Fruit fly (Drosophila melanogaster) whole organism, embryonic: ENCODE results near the gene CG11905.
A peak's percentile ranks its signal among the peaks of the same experiment; 100 is the strongest.

Experiments used
- Aef1 ChIP-seq: fragments of 200-800 bp; sonication (Bioruptor generic); IDR thresholded peaks from 3 replicates; pipeline ENCODE4 v1.3.6; 2022; ENCODE audit warnings: missing biosample characterization, missing genetic modification characterization
- Awh ChIP-seq: fragments of 200-800 bp; sonication (Bioruptor generic); IDR thresholded peaks from 2 replicates; pipeline ENCODE4, ENCODE4 v1.3.6; 2022; ENCODE audit warnings: missing biosample characterization, missing genetic modification characterization
- CG1024 ChIP-seq: fragments of 200-800 bp; sonication (Bioruptor generic); IDR thresholded peaks from 2 replicates; pipeline ENCODE4 v1.3.6; 2022; ENCODE audit warnings: missing biosample characterization, missing genetic modification characterization
- CG10366 ChIP-seq: fragments of 200-800 bp; sonication (Bioruptor generic); IDR thresholded peaks from 2 replicates; pipeline ENCODE4 v1.3.6; 2022; ENCODE audit warnings: missing biosample characterization, missing genetic modification characterization
- CG10959 ChIP-seq: fragments of 200-800 bp; sonication (Bioruptor generic); IDR thresholded peaks from 2 replicates; pipeline ENCODE4 v1.3.6; 2022; ENCODE audit warnings: missing biosample characterization, missing genetic modification characterization
- CG11504 ChIP-seq: fragments of 200-800 bp; sonication (Bioruptor generic); optimal IDR thresholded peaks from 3 replicates; lab custom pipeline; 2019; ENCODE audit warnings: missing biosample characterization, mild to moderate bottlenecking, missing genetic modification characterization, moderate library complexity
- CG12391 ChIP-seq: fragments of 200-800 bp; sonication (Bioruptor generic); optimal IDR thresholded peaks from 3 replicates; lab custom pipeline; 2018; ENCODE audit warnings: missing biosample characterization, mild to moderate bottlenecking, missing genetic modification characterization, moderate library complexity
- CG16815 ChIP-seq: fragments of 200-800 bp; sonication (Bioruptor generic); optimal IDR thresholded peaks from 3 replicates; lab custom pipeline; 2017; ENCODE audit warnings: missing biosample characterization, mild to moderate bottlenecking, missing genetic modification characterization
- CG16863 ChIP-seq: fragments of 200-800 bp; sonication (Bioruptor generic); optimal IDR thresholded peaks from 3 replicates; lab custom pipeline; 2016; ENCODE audit warnings: missing biosample characterization, missing genetic modification characterization
- CG17361 ChIP-seq: fragments of 200-800 bp; sonication (Bioruptor generic); IDR thresholded peaks from 3 replicates; pipeline ENCODE4 v1.3.6; 2022; ENCODE audit warnings: missing biosample characterization, missing genetic modification characterization
- CG18619 ChIP-seq: fragments of 200-800 bp; sonication (Bioruptor generic); optimal IDR thresholded peaks from 3 replicates; lab custom pipeline; 2017; ENCODE audit warnings: missing biosample characterization, mild to moderate bottlenecking, missing genetic modification characterization
- CG2120 ChIP-seq: fragments of 200-800 bp; sonication (Bioruptor generic); optimal IDR thresholded peaks from 3 replicates; lab custom pipeline; 2016; ENCODE audit warnings: missing biosample characterization, missing genetic modification characterization
- CG30403 ChIP-seq: fragments of 200-800 bp; sonication (Bioruptor generic); optimal IDR thresholded peaks from 3 replicates; lab custom pipeline; 2016; ENCODE audit warnings: missing biosample characterization, missing genetic modification characterization
- CG6272 ChIP-seq: fragments of 200-800 bp; sonication (Bioruptor generic); IDR thresholded peaks from 2 replicates; pipeline ENCODE4 v1.3.6; 2022; ENCODE audit warnings: missing biosample characterization, missing genetic modification characterization
- CG7372 ChIP-seq: fragments of 200-800 bp; sonication (Bioruptor generic); IDR thresholded peaks from 2 replicates; pipeline ENCODE4 v1.3.6; 2022; ENCODE audit warnings: missing biosample characterization, missing genetic modification characterization
- CG7987 ChIP-seq: fragments of 200-800 bp; sonication (Bioruptor generic); optimal IDR thresholded peaks from 2 replicates; lab custom pipeline; 2018; ENCODE audit warnings: missing biosample characterization, mild to moderate bottlenecking, missing genetic modification characterization, moderate library complexity
- CHES-1-like ChIP-seq: fragments of 200-800 bp; sonication (Bioruptor generic); optimal IDR thresholded peaks from 2 replicates; lab custom pipeline; 2016; ENCODE audit warnings: missing biosample characterization, missing genetic modification characterization
- Drgx ChIP-seq: fragments of 200-800 bp; sonication (Bioruptor generic); IDR thresholded peaks from 2 replicates; pipeline ENCODE4 v1.3.6; 2022; ENCODE audit warnings: missing biosample characterization, missing genetic modification characterization
- Eip74EF ChIP-seq, 2 experiments: fragments of 200-800 bp in 1 of 2; fragments of >200 bp in 1 of 2; sonication (Bioruptor generic) in 1 of 2; optimal IDR thresholded peaks; 2 replicates each; lab custom pipeline; 2017 to 2019; ENCODE audit warnings: missing biosample characterization in 2 of 2, missing genetic modification characterization in 2 of 2, mild to moderate bottlenecking in 1 of 2, moderate library complexity in 1 of 2
- H2.0 ChIP-seq: fragments of 200-800 bp; sonication (Bioruptor generic); IDR thresholded peaks from 2 replicates; pipeline ENCODE4 v1.3.6; 2022; ENCODE audit warnings: missing biosample characterization, missing genetic modification characterization
- Hr51 ChIP-seq, 2 experiments: fragments of 200-800 bp; sonication (Bioruptor generic); optimal IDR thresholded peaks; 2 replicates in 1 of 2; 3 replicates in 1 of 2; lab custom pipeline; 2016 to 2018; ENCODE audit warnings: missing biosample characterization in 2 of 2, missing genetic modification characterization in 2 of 2, mild to moderate bottlenecking in 1 of 2, moderate library complexity in 1 of 2
- MBD-R2 ChIP-seq: fragments of 200-800 bp; sonication (Bioruptor generic); IDR thresholded peaks from 2 replicates; pipeline ENCODE4 v1.3.6; 2022; ENCODE audit warnings: missing biosample characterization, missing genetic modification characterization
- NC2α ChIP-seq: fragments of 200-800 bp; sonication (Bioruptor generic); optimal IDR thresholded peaks from 2 replicates; lab custom pipeline; 2016; ENCODE audit warnings: missing biosample characterization, missing genetic modification characterization
- NC2β ChIP-seq: fragments of 200-800 bp; sonication (Bioruptor generic); optimal IDR thresholded peaks from 2 replicates; lab custom pipeline; 2016; ENCODE audit warnings: missing biosample characterization, missing genetic modification characterization
- Ssrp ChIP-seq: fragments of 200-800 bp; sonication (Bioruptor generic); optimal IDR thresholded peaks from 2 replicates; lab custom pipeline; 2018; ENCODE audit warnings: missing biosample characterization, mild to moderate bottlenecking, missing genetic modification characterization, moderate library complexity
- Vsx1 ChIP-seq: fragments of 200-800 bp; sonication (Bioruptor generic); optimal IDR thresholded peaks from 2 replicates; lab custom pipeline; 2017; ENCODE audit warnings: missing biosample characterization, mild to moderate bottlenecking, missing genetic modification characterization, missing genetic modification reagents
- Xbp1 ChIP-seq: fragments of 200-800 bp; sonication (Bioruptor generic); optimal IDR thresholded peaks from 3 replicates; lab custom pipeline; 2016; ENCODE audit warnings: missing biosample characterization, mild to moderate bottlenecking, missing genetic modification characterization
- Xrp1 ChIP-seq: fragments of 200-800 bp; sonication (Bioruptor generic); IDR thresholded peaks from 2 replicates; pipeline ENCODE4 v1.3.6; 2022; ENCODE audit warnings: missing biosample characterization, missing genetic modification characterization
- ab ChIP-seq: fragments of 200-800 bp; sonication (Bioruptor generic); optimal IDR thresholded peaks from 2 replicates; lab custom pipeline; 2016; ENCODE audit warnings: missing biosample characterization, missing genetic modification characterization
- ash1 ChIP-seq: fragments of 200-800 bp; sonication (Bioruptor generic); optimal IDR thresholded peaks from 2 replicates; lab custom pipeline; 2018; ENCODE audit warnings: missing biosample characterization, mild to moderate bottlenecking, missing genetic modification characterization
- az2 ChIP-seq: fragments of 200-800 bp; sonication (Bioruptor generic); optimal IDR thresholded peaks from 3 replicates; lab custom pipeline; 2016; ENCODE audit warnings: missing biosample characterization, missing genetic modification characterization
- bbx ChIP-seq: fragments of 200-800 bp; sonication (Bioruptor generic); IDR thresholded peaks from 2 replicates; pipeline ENCODE4 v1.3.6; 2022; ENCODE audit warnings: missing biosample characterization, missing genetic modification characterization; ENCODE audit not compliant: partially characterized antibody
- ci ChIP-seq: fragments of 200-800 bp; sonication (Bioruptor generic); IDR thresholded peaks from 3 replicates; pipeline ENCODE4 v1.3.6; 2022; ENCODE audit warnings: missing biosample characterization, missing genetic modification characterization
- dan ChIP-seq: fragments of 200-800 bp; sonication (Bioruptor generic); IDR thresholded peaks from 2 replicates; pipeline ENCODE4 v1.3.6; 2022; ENCODE audit warnings: missing biosample characterization, missing genetic modification characterization
- danr ChIP-seq: fragments of 200-800 bp; sonication (Bioruptor generic); IDR thresholded peaks from 2 replicates; pipeline ENCODE4 v1.3.6; 2022; ENCODE audit warnings: missing biosample characterization, missing genetic modification characterization
- disco-r ChIP-seq: fragments of 200-800 bp; sonication (Bioruptor generic); optimal IDR thresholded peaks from 2 replicates; lab custom pipeline; 2016; ENCODE audit warnings: missing biosample characterization, missing genetic modification characterization
- fd3F ChIP-seq: fragments of 200-800 bp; sonication (Bioruptor generic); optimal IDR thresholded peaks from 2 replicates; lab custom pipeline; 2018; ENCODE audit warnings: missing biosample characterization, mild to moderate bottlenecking, missing genetic modification characterization, moderate library complexity
- lbe ChIP-seq: fragments of 200-800 bp; sonication (Bioruptor generic); optimal IDR thresholded peaks from 2 replicates; lab custom pipeline; 2016; ENCODE audit warnings: missing biosample characterization, mild to moderate bottlenecking, missing genetic modification characterization
- mam ChIP-seq: fragments of 200-800 bp; sonication (Bioruptor generic); optimal IDR thresholded peaks from 3 replicates; lab custom pipeline; 2016; ENCODE audit warnings: missing biosample characterization, missing genetic modification characterization
- oc ChIP-seq: fragments of 200-800 bp; sonication (Bioruptor generic); optimal IDR thresholded peaks from 2 replicates; lab custom pipeline; 2018; ENCODE audit warnings: missing biosample characterization, mild to moderate bottlenecking, missing genetic modification characterization, moderate library complexity
- otp ChIP-seq: fragments of 200-800 bp; sonication (Bioruptor generic); IDR thresholded peaks from 3 replicates; pipeline ENCODE4, ENCODE4 v1.3.6; 2022; ENCODE audit warnings: missing biosample characterization, missing genetic modification characterization
- pan ChIP-seq, 4 experiments: fragments of >200 bp in 3 of 4; fragments of 200-800 bp in 1 of 4; sonication (Bioruptor generic) in 1 of 4; optimal IDR thresholded peaks in 3 of 4; IDR thresholded peaks in 1 of 4; 2 replicates each; pipeline versions ENCODE4 v1.3.6 to Lab custom; 2017 to 2022; ENCODE audit warnings: missing biosample characterization in 2 of 4, missing genetic modification characterization in 2 of 4, mixed read lengths in 1 of 4
- pho ChIP-seq: fragments of 200-800 bp; sonication (Bioruptor generic); optimal IDR thresholded peaks from 2 replicates; lab custom pipeline; 2016; ENCODE audit warnings: missing biosample characterization, missing genetic modification characterization
- ro ChIP-seq: fragments of 200-800 bp; sonication (Bioruptor generic); IDR thresholded peaks from 2 replicates; pipeline ENCODE4 v1.3.6; 2022; ENCODE audit warnings: missing biosample characterization, missing genetic modification characterization
- schlank ChIP-seq: fragments of 200-800 bp; sonication (Bioruptor generic); optimal IDR thresholded peaks from 2 replicates; lab custom pipeline; 2018; ENCODE audit warnings: missing biosample characterization, mild to moderate bottlenecking, missing genetic modification characterization
- ssp ChIP-seq: fragments of 200-800 bp; sonication (Bioruptor generic); IDR thresholded peaks from 2 replicates; pipeline ENCODE4 v1.3.6; 2022; ENCODE audit warnings: missing biosample characterization, missing genetic modification characterization
- tap ChIP-seq: fragments of 200-800 bp; optimal IDR thresholded peaks from 3 replicates; lab custom pipeline; 2019; ENCODE audit warnings: missing biosample characterization, mild to moderate bottlenecking, missing genetic modification characterization, moderate library complexity
- toy ChIP-seq: fragments of 200-800 bp; sonication (Bioruptor generic); IDR thresholded peaks from 2 replicates; pipeline ENCODE4 v1.3.6; 2022; ENCODE audit warnings: missing biosample characterization, missing genetic modification characterization
- tx ChIP-seq: fragments of 200-800 bp; sonication (Bioruptor generic); optimal IDR thresholded peaks from 2 replicates; lab custom pipeline; 2016; ENCODE audit warnings: missing biosample characterization, missing genetic modification characterization
- yki ChIP-seq: fragments of >200 bp; optimal IDR thresholded peaks from 3 replicates; lab custom pipeline; 2018

The CG11905 gene

dm6 chr3L:16890650-16891336 is 44.5 kb downstream of the CG11905 start (continued):
- TF ChIP-seq Xrp1 (GFP tag; lab: Robert Waterston, UW) (peak; percentile 95), CG11504 (tag; lab: Kevin White, UChicago) (peak; percentile 94), CG10959 (GFP tag; lab: Robert Waterston, UW) (peak; percentile 89), Aef1 (peak; percentile 89), az2 (GFP tag; lab: Kevin White, UChicago) (peak; percentile 93), CG18619 (GFP tag; lab: Kevin White, UChicago) (peak; percentile 82), CG7987 (GFP tag; lab: Kevin White, UChicago) (peak; percentile 33), disco-r (GFP tag; lab: Kevin White, UChicago) (peak; percentile 83), tx (GFP tag; lab: Kevin White, UChicago) (peak; percentile 81), CHES-1-like (peak; percentile 80), ssp (GFP tag; lab: Robert Waterston, UW) (peak; percentile 86), CG6272 (GFP tag; lab: Robert Waterston, UW) (peak; percentile 71), CG17361 (GFP tag; lab: Robert Waterston, UW) (peak; percentile 91), ro (GFP tag; lab: Robert Waterston, UW) (peak; percentile 78), mam (GFP tag; lab: Kevin White, UChicago) (peak; percentile 85), Eip74EF (GFP tag; optimal IDR thresholded peaks at IDR 0.05; lab: Kevin White, UChicago) (peak in 1 of 2 experiments; percentile 86), NC2β (GFP tag; lab: Kevin White, UChicago) (peak; percentile 89), CG16815 (GFP tag; lab: Kevin White, UChicago) (peak; percentile 70), H2.0 (GFP tag; lab: Robert Waterston, UW) (peak; percentile 93), CG10366 (GFP tag; lab: Robert Waterston, UW) (peak; percentile 95), Drgx (GFP tag; lab: Robert Waterston, UW) (peak; percentile 90), NC2α (GFP tag; lab: Kevin White, UChicago) (peak; percentile 74), CG7372 (GFP tag; lab: Robert Waterston, UW) (peak; percentile 85), Awh (GFP tag; lab: Robert Waterston, UW) (peak; percentile 97), Ssrp (tag; lab: Kevin White, UChicago) (peak; percentile 92), Hr51 (GFP tag; optimal IDR thresholded peaks at IDR 0.05; lab: Kevin White, UChicago) (peak; percentile 72 to 91), danr (GFP tag; lab: Robert Waterston, UW) (peak; percentile 87), CG1024 (peak; percentile 89), ci (peak; percentile 98), CG30403 (GFP tag; lab: Kevin White, UChicago) (peak; percentile 92), Vsx1 (peak; percentile 99), ab (GFP tag; lab: Kevin White, UChicago) (peak; percentile 34), ash1 (GFP tag; lab: Kevin White, UChicago) (no peak), pho (GFP tag; lab: Kevin White, UChicago) (peak; percentile 64), CG12391 (tag; lab: Kevin White, UChicago) (peak; percentile 93), pan (optimal IDR thresholded peaks at IDR 0.05; lab: Kevin White, UChicago) (no peak), pan (GFP tag; optimal IDR thresholded peaks at IDR 0.05 in 1 of 2, IDR thresholded peaks at IDR 0.05 in 1 of 2) (peak in 1 of 2 experiments; percentile 93), toy (GFP tag; lab: Robert Waterston, UW) (peak; percentile 63; the same call in 1 of the 2 replicates), tap (tag; lab: Kevin White, UChicago) (peak; percentile 89), Xbp1 (GFP tag; lab: Kevin White, UChicago) (peak; percentile 93), MBD-R2 (GFP tag; lab: Robert Waterston, UW) (peak; percentile 54; the same call in 1 of the 2 replicates), schlank (tag; lab: Kevin White, UChicago) (no peak), fd3F (GFP tag; lab: Kevin White, UChicago) (peak; percentile 69), otp (GFP tag; lab: Robert Waterston, UW) (peak; percentile 93), yki (lab: Kevin White, UChicago) (no peak), CG16863 (GFP tag; lab: Kevin White, UChicago) (peak; percentile 91), bbx (peak; percentile 43; the same call in 1 of the 2 replicates), lbe (GFP tag; lab: Kevin White, UChicago) (no peak), oc (tag; lab: Kevin White, UChicago) (peak; percentile 90), CG2120 (GFP tag; lab: Kevin White, UChicago) (peak; percentile 61), dan (peak; percentile 52; the same call in 1 of the 2 replicates)
